Fruit fly (Drosophila melanogaster): ENCODE results near the gene scaf6.

scaf6 gene

dm6 chr3L:17024095-17024639 is 18.2 kb downstream of the scaf6 start, which contains the start of gene Fit2:
TSS of gene Fit2 (plus strand) at chr3L:17024328.
- TF ChIP-seq Met (GFP tag; optimal IDR thresholded peaks at IDR 0.05): no peak
- TF ChIP-seq spab (GFP tag; optimal IDR thresholded peaks at IDR 0.05): no peak
- TF ChIP-seq Ets21C (GFP tag; optimal IDR thresholded peaks at IDR 0.05): no peak
- TF ChIP-seq CG8632 (GFP tag; optimal IDR thresholded peaks at IDR 0.05): no peak
- TF ChIP-seq cyc (GFP tag; optimal IDR thresholded peaks at IDR 0.05): no peak
- no peak for TF ChIP-seq lz (GFP tag; optimal IDR thresholded peaks at IDR 0.05)
- TF ChIP-seq Eip78C (GFP tag): no peak
- TF ChIP-seq topi (GFP tag; optimal IDR thresholded peaks at IDR 0.05): no peak
- TF ChIP-seq fd59A (GFP tag; optimal IDR thresholded peaks at IDR 0.05): no peak
- no peak for TF ChIP-seq Gug (GFP tag; IDR thresholded peaks at IDR 0.05)
- no peak for TF ChIP-seq CG11294 (GFP tag; IDR thresholded peaks at IDR 0.05)
- no peak for TF ChIP-seq Sox14 (GFP tag; optimal IDR thresholded peaks at IDR 0.05)
- TF ChIP-seq CG34406 (GFP tag; optimal IDR thresholded peaks at IDR 0.05): no peak
- no peak for TF ChIP-seq esn (GFP tag; optimal IDR thresholded peaks at IDR 0.05)
- TF ChIP-seq Hr4 (GFP tag; optimal IDR thresholded peaks at IDR 0.05): no peak
- no peak for TF ChIP-seq Lpt (GFP tag; optimal IDR thresholded peaks at IDR 0.05)
- no peak for TF ChIP-seq CG8119 (GFP tag; IDR thresholded peaks at IDR 0.05)
- no peak for TF ChIP-seq dac (GFP tag; optimal IDR thresholded peaks at IDR 0.05)

dm6 chr3L:17023641-17024040 is 18.7 kb downstream of the scaf6 start, which contains the start of gene a10:
TSS of gene a10 (minus strand) at chr3L:17023741.
- no peak for TF ChIP-seq pdm3 (GFP tag; optimal IDR thresholded peaks at IDR 0.05)
- TF ChIP-seq cyc (GFP tag; optimal IDR thresholded peaks at IDR 0.05): no peak
- TF ChIP-seq Ets21C (GFP tag; optimal IDR thresholded peaks at IDR 0.05): no peak
- no peak for TF ChIP-seq CG9139 (GFP tag; optimal IDR thresholded peaks at IDR 0.05)
- TF ChIP-seq Hr39 (GFP tag; optimal IDR thresholded peaks at IDR 0.05): no peak
- no peak for TF ChIP-seq esn (GFP tag; optimal IDR thresholded peaks at IDR 0.05)
- TF ChIP-seq lz (GFP tag; optimal IDR thresholded peaks at IDR 0.05): no peak
- TF ChIP-seq CG3919 (GFP tag; optimal IDR thresholded peaks at IDR 0.05): no peak
- TF ChIP-seq salr (GFP tag; optimal IDR thresholded peaks at IDR 0.05): no peak
- TF ChIP-seq topi (GFP tag; optimal IDR thresholded peaks at IDR 0.05): no peak
- no peak for TF ChIP-seq CG8119 (GFP tag; IDR thresholded peaks at IDR 0.05)
- no peak for TF ChIP-seq eg (GFP tag; IDR thresholded peaks at IDR 0.05)
- no peak for TF ChIP-seq Eip78C (GFP tag)
- no peak for TF ChIP-seq ss (GFP tag; optimal IDR thresholded peaks at IDR 0.05)
- no peak for TF ChIP-seq CG11762 (GFP tag; optimal IDR thresholded peaks at IDR 0.05; ENCODE audit: insufficient read depth)
- TF ChIP-seq CG10631 (GFP tag; optimal IDR thresholded peaks at IDR 0.05): no peak
- no peak for TF ChIP-seq CG7368 (GFP tag; optimal IDR thresholded peaks at IDR 0.05)
- no peak for TF ChIP-seq CG6808 (GFP tag; optimal IDR thresholded peaks at IDR 0.05)
- TF ChIP-seq CG6792 (GFP tag; optimal IDR thresholded peaks at IDR 0.05): no peak
- no peak for TF ChIP-seq fd59A (GFP tag; optimal IDR thresholded peaks at IDR 0.05)

dm6 chr3L:17022756-17023155 is 19.6 kb downstream of the scaf6 start, which contains the start of gene CG6652:
TSS of gene CG6652 (minus strand) at chr3L:17022856.
- TF ChIP-seq CG1621 (tag; optimal IDR thresholded peaks at IDR 0.05) (no peak), CG4318 (GFP tag; optimal IDR thresholded peaks at IDR 0.05) (no peak), Eip78C (GFP tag) (no peak), net (GFP tag; optimal IDR thresholded peaks at IDR 0.05) (no peak), CG7368 (GFP tag; optimal IDR thresholded peaks at IDR 0.05) (no peak), CG16779 (tag; optimal IDR thresholded peaks at IDR 0.05) (no peak), dsx (GFP tag; optimal IDR thresholded peaks at IDR 0.05; ENCODE audit: poor library complexity, severe bottlenecking) (no peak), esn (GFP tag; optimal IDR thresholded peaks at IDR 0.05) (no peak), Blimp-1 (GFP tag; optimal IDR thresholded peaks at IDR 0.05) (no peak), CG9139 (GFP tag; optimal IDR thresholded peaks at IDR 0.05) (no peak), Ets96B (tag; optimal IDR thresholded peaks at IDR 0.05) (no peak)
